Fruit fly (Drosophila melanogaster): ENCODE data around the gene Eig71Ee.

Gene Eig71Ee

dm6 chr3L:15672800-15673199 is 17.0 kb upstream of the Eig71Ee start:
- no peak for TF ChIP-seq CG16779 (tag; optimal IDR thresholded peaks at IDR 0.05)
- TF ChIP-seq Eip78C (GFP tag), result peak; percentile 43
- TF ChIP-seq CG3919 (GFP tag; optimal IDR thresholded peaks at IDR 0.05), result no peak
- TF ChIP-seq acj6 (GFP tag; optimal IDR thresholded peaks at IDR 0.05), result peak; percentile 6
- TF ChIP-seq esn (GFP tag; optimal IDR thresholded peaks at IDR 0.05), result peak; percentile 4
- TF ChIP-seq CG6792 (GFP tag; optimal IDR thresholded peaks at IDR 0.05), result no peak

- TF ChIP-seq Ets21C (GFP tag; optimal IDR thresholded peaks at IDR 0.05) (no peak), Gug (GFP tag; IDR thresholded peaks at IDR 0.05) (no peak), topi (GFP tag; optimal IDR thresholded peaks at IDR 0.05) (peak; percentile 17), Sox102F (GFP tag; optimal IDR thresholded peaks at IDR 0.05) (no peak), CG8119 (GFP tag; IDR thresholded peaks at IDR 0.05) (no peak), Blimp-1 (GFP tag; optimal IDR thresholded peaks at IDR 0.05) (peak; percentile 9), Hr4 (GFP tag; optimal IDR thresholded peaks at IDR 0.05) (no peak), Eip75B (GFP tag; optimal IDR thresholded peaks at IDR 0.05) (no peak), achi (GFP tag; optimal IDR thresholded peaks at IDR 0.05) (peak; percentile 12), CG32006 (GFP tag; optimal IDR thresholded peaks at IDR 0.05) (no peak), CG10631 (GFP tag; optimal IDR thresholded peaks at IDR 0.05) (peak; percentile 21), CG6163 (GFP tag; IDR thresholded peaks at IDR 0.05) (no peak), fkh (GFP tag; optimal IDR thresholded peaks at IDR 0.05) (no peak), cyc (GFP tag; optimal IDR thresholded peaks at IDR 0.05) (peak; percentile 9), CG8632 (GFP tag; optimal IDR thresholded peaks at IDR 0.05) (no peak), CG11902 (GFP tag; optimal IDR thresholded peaks at IDR 0.05) (no peak), acj6 (GFP tag; optimal IDR thresholded peaks at IDR 0.05) (peak; percentile 2), CG6792 (GFP tag; optimal IDR thresholded peaks at IDR 0.05) (peak; percentile 26), Met (GFP tag; optimal IDR thresholded peaks at IDR 0.05) (peak; percentile 21), Smox (GFP tag; optimal IDR thresholded peaks at IDR 0.05) (peak; percentile 24), Sox15 (GFP tag; optimal IDR thresholded peaks at IDR 0.05) (no peak), svp (GFP tag) (peak; percentile 78), CG3919 (GFP tag; optimal IDR thresholded peaks at IDR 0.05) (peak; percentile 21), esn (GFP tag; optimal IDR thresholded peaks at IDR 0.05) (peak; percentile 38), Hr38 (GFP tag; optimal IDR thresholded peaks at IDR 0.05) (no peak), fd85E (GFP tag; optimal IDR thresholded peaks at IDR 0.05) (no peak), Sox14 (GFP tag; optimal IDR thresholded peaks at IDR 0.05) (no peak), Eip78C (GFP tag) (peak; percentile 48), fd59A (GFP tag; optimal IDR thresholded peaks at IDR 0.05) (no peak), CG6276 (GFP tag; optimal IDR thresholded peaks at IDR 0.05) (no peak), CG34406 (GFP tag; optimal IDR thresholded peaks at IDR 0.05) (peak; percentile 47), vri (GFP tag; optimal IDR thresholded peaks at IDR 0.05) (peak; percentile 3)
These were observed 14.6 kb upstream of the Eig71Ee start for dm6 chr3L:15670455-15670854.

DNA sequence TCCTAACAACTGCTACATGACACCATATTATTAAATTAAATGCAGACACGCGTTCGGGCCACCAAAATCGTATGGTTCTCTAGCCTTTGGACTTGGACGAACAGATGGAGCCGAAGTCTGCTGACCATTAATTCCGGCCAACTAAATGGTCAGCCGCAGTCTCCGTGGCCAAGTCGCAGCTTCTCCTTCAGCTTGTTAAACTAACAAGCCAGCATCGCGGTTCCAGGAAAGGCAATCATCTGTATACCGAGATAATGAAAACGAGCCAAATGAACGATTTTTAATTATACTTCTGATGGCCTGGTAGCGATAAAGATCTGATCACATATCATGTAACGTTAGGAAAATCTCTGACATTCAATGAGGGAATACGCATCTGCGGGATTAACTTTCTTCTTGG is 14.1 kb upstream of the Eig71Ee start:
- TF ChIP-seq Eip75B (GFP tag; optimal IDR thresholded peaks at IDR 0.05), result no peak

DNA sequence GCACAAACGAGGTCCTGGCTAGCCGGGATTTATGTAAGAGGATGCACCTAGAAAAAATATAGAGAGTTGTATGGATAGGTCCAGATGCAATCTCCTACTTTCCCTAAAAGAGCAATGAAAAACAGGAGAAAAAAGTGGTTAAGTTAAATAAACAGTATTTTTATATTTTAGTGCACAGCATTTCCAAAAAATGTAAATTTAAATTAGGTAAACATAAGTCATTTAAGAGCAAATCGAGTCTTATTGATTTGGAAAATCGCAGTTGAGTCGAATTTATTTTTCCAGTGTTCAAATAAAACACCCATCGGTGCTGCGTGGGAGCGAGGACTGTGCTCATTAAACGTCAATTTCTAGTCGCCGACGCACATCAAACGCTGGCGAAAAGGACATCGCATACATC is 9.9 kb upstream of the Eig71Ee start:
- TF ChIP-seq Eip75B (GFP tag; optimal IDR thresholded peaks at IDR 0.05), result no peak
- TF ChIP-seq Met (GFP tag; optimal IDR thresholded peaks at IDR 0.05), result no peak
- TF ChIP-seq CG34406 (GFP tag; optimal IDR thresholded peaks at IDR 0.05), result no peak
- TF ChIP-seq CG8319 (GFP tag; optimal IDR thresholded peaks at IDR 0.05), result no peak
- TF ChIP-seq vri (GFP tag; optimal IDR thresholded peaks at IDR 0.05), result no peak
- no peak for TF ChIP-seq spab (GFP tag; optimal IDR thresholded peaks at IDR 0.05)
- TF ChIP-seq CG6163 (GFP tag; IDR thresholded peaks at IDR 0.05), result no peak
- no peak for TF ChIP-seq pdm3 (GFP tag; optimal IDR thresholded peaks at IDR 0.05)
- TF ChIP-seq fd85E (GFP tag; optimal IDR thresholded peaks at IDR 0.05), result no peak
- no peak for TF ChIP-seq CG6854 (GFP tag; optimal IDR thresholded peaks at IDR 0.05)
- no peak for TF ChIP-seq Blimp-1 (GFP tag; optimal IDR thresholded peaks at IDR 0.05)
- no peak for TF ChIP-seq CG8119 (GFP tag; IDR thresholded peaks at IDR 0.05)
- TF ChIP-seq CG11762 (GFP tag; optimal IDR thresholded peaks at IDR 0.05; ENCODE audit: insufficient read depth), result no peak
- no peak for TF ChIP-seq dac (GFP tag; optimal IDR thresholded peaks at IDR 0.05)
- no peak for TF ChIP-seq CG4318 (GFP tag; optimal IDR thresholded peaks at IDR 0.05)
- no peak for TF ChIP-seq achi (GFP tag; optimal IDR thresholded peaks at IDR 0.05)
- no peak for TF ChIP-seq Eip78C (GFP tag)
- TF ChIP-seq CG8632 (GFP tag; optimal IDR thresholded peaks at IDR 0.05), result no peak
- TF ChIP-seq CG10669 (GFP tag; optimal IDR thresholded peaks at IDR 0.05), result no peak
- TF ChIP-seq esn (GFP tag; optimal IDR thresholded peaks at IDR 0.05), result no peak

Data from whole organism, prepupa.